Worm (Caenorhabditis elegans) whole organism, L1 larva: ENCODE measurements around the gene C01C10.2.

Experiments used
- blmp-1 ChIP-seq: fragments of 150-350 bp; optimal IDR thresholded peaks from 2 replicates; lab custom pipeline; 2014; ENCODE audit warnings: missing biosample characterization, missing genetic modification characterization
- ceh-82 ChIP-seq, 3 experiments: fragments of 150-350 bp in 1 of 3; sonication (generic microtip) in 2 of 3; optimal IDR thresholded peaks; 2 replicates each; lab custom pipeline; 2014 to 2017; ENCODE audit warnings: missing biosample characterization in 3 of 3, missing genetic modification characterization in 3 of 3
- ces-1 ChIP-seq: fragments of 150-350 bp; optimal IDR thresholded peaks from 2 replicates; lab custom pipeline; 2014; ENCODE audit warnings: missing biosample characterization, missing genetic modification reagents, missing genetic modification characterization
- egl-27 ChIP-seq, 2 experiments: fragments of 150-350 bp in 1 of 2; sonication (generic microtip); optimal IDR thresholded peaks; 3 replicates each; lab custom pipeline; 2017 to 2018; ENCODE audit warnings: missing biosample characterization in 2 of 2, missing genetic modification characterization in 2 of 2, missing genetic modification reagents in 2 of 2
- fkh-4 ChIP-seq: sonication (generic microtip); optimal IDR thresholded peaks from 2 replicates; lab custom pipeline; 2016; ENCODE audit warnings: missing compliant biosample characterization, missing genetic modification characterization, borderline replicate concordance
- irx-1 ChIP-seq: sonication (generic microtip); optimal IDR thresholded peaks from 2 replicates; lab custom pipeline; 2016; ENCODE audit warnings: missing genetic modification characterization, missing compliant biosample characterization
- nhr-237 ChIP-seq: fragments of 150-350 bp; optimal IDR thresholded peaks from 2 replicates; lab custom pipeline; 2014; ENCODE audit warnings: missing biosample characterization, missing genetic modification characterization
- nhr-76 ChIP-seq: sonication (generic microtip); optimal IDR thresholded peaks from 2 replicates; lab custom pipeline; 2017; ENCODE audit warnings: missing biosample characterization, missing genetic modification characterization
- sup-37 ChIP-seq: fragments of 200-800 bp; sonication (Bioruptor generic); optimal IDR thresholded peaks from 2 replicates; lab custom pipeline; 2018; ENCODE audit warnings: mild to moderate bottlenecking, missing genetic modification characterization, missing compliant biosample characterization
- tbx-2 ChIP-seq: sonication (generic microtip); optimal IDR thresholded peaks from 2 replicates; lab custom pipeline; 2016; ENCODE audit warnings: missing genetic modification characterization, missing compliant biosample characterization
- unc-130 ChIP-seq: fragments of 150-350 bp; optimal IDR thresholded peaks from 2 replicates; lab custom pipeline; 2017; ENCODE audit warnings: missing biosample characterization, missing genetic modification characterization, inconsistent platforms
- ztf-11 ChIP-seq, 2 experiments: sonication (generic microtip); optimal IDR thresholded peaks; 2 replicates each; lab custom pipeline; 2016 to 2017; ENCODE audit warnings: missing genetic modification characterization in 2 of 2, missing biosample characterization in 1 of 2, missing compliant biosample characterization in 1 of 2

ce11 chrX:7440102-7440501 lies 2.2 kb upstream of the C01C10.2 start:
- TF ChIP-seq nhr-237 (tag; lab: Kevin White, UChicago): no peak
- TF ChIP-seq ces-1 (GFP tag; lab: Kevin White, UChicago): no peak
- TF ChIP-seq blmp-1 (tag; lab: Kevin White, UChicago): no peak
- no peak for TF ChIP-seq ztf-11 (tag; optimal IDR thresholded peaks at IDR 0.05; lab: Kevin White, UChicago)
- no peak for TF ChIP-seq nhr-76 (tag; lab: Kevin White, UChicago)
- no peak for TF ChIP-seq tbx-2 (tag; lab: Kevin White, UChicago)
- TF ChIP-seq ceh-82 (tag; optimal IDR thresholded peaks at IDR 0.05; lab: Kevin White, UChicago): no peak
- no peak for TF ChIP-seq irx-1
- no peak for TF ChIP-seq unc-130 (tag; lab: Kevin White, UChicago)
- no peak for TF ChIP-seq egl-27 (tag; optimal IDR thresholded peaks at IDR 0.05; lab: Kevin White, UChicago)
- TF ChIP-seq fkh-4: no peak
- no peak for TF ChIP-seq sup-37 (GFP tag; lab: Kevin White, UChicago)
